Worm (Caenorhabditis elegans) whole organism, L3 larva: ENCODE measurements around the gene sprr-3.
A peak's percentile ranks its signal among the peaks of the same experiment; 100 is the strongest.

Experiments
- R02D3.7 ChIP-seq: fragments of 150-350 bp; optimal IDR thresholded peaks from 2 replicates; lab custom pipeline; 2014; ENCODE audit warnings: missing biosample characterization, missing genetic modification characterization
- ZK546.5 ChIP-seq: sonication (generic microtip); optimal IDR thresholded peaks from 2 replicates; lab custom pipeline; 2017; ENCODE audit warnings: missing biosample characterization, missing genetic modification characterization
- ama-1 ChIP-seq: fragments of 150-350 bp; optimal IDR thresholded peaks from 2 replicates; lab custom pipeline; 2018
- ceh-28 ChIP-seq: fragments of 150-350 bp; optimal IDR thresholded peaks from 2 replicates; lab custom pipeline; 2014; ENCODE audit warnings: missing biosample characterization, missing genetic modification reagents, missing genetic modification characterization
- ceh-82 ChIP-seq: fragments of 150-350 bp; optimal IDR thresholded peaks from 2 replicates; lab custom pipeline; 2014; ENCODE audit warnings: missing biosample characterization, missing genetic modification characterization
- elt-2 ChIP-seq: sonication (generic microtip); optimal IDR thresholded peaks from 2 replicates; lab custom pipeline; 2016; ENCODE audit warnings: missing genetic modification reagents, mild to moderate bottlenecking, missing genetic modification characterization, missing compliant biosample characterization
- elt-3 ChIP-seq, 3 experiments: fragments of 150-350 bp in 1 of 3; sonication (generic microtip) in 2 of 3; optimal IDR thresholded peaks; 2 replicates in 2 of 3; 4 replicates in 1 of 3; lab custom pipeline; 2014 to 2017; ENCODE audit warnings: missing biosample characterization in 3 of 3, missing genetic modification characterization in 3 of 3
- eor-1 ChIP-seq, 2 experiments: fragments of 150-350 bp; optimal IDR thresholded peaks; 2 replicates each; lab custom pipeline; 2014 to 2018; ENCODE audit warnings: missing biosample characterization in 2 of 2, missing genetic modification characterization in 2 of 2
- fkh-10 ChIP-seq: sonication (generic microtip); optimal IDR thresholded peaks from 2 replicates; lab custom pipeline; 2017; ENCODE audit warnings: missing biosample characterization, missing genetic modification reagents, missing genetic modification characterization
- fkh-2 ChIP-seq: fragments of 150-350 bp; optimal IDR thresholded peaks from 2 replicates; lab custom pipeline; 2014; ENCODE audit warnings: missing biosample characterization, missing genetic modification reagents, missing genetic modification characterization
- fos-1 ChIP-seq: fragments of 150-350 bp; optimal IDR thresholded peaks from 2 replicates; lab custom pipeline; 2014; ENCODE audit warnings: missing biosample characterization, missing genetic modification characterization
- hmg-11 ChIP-seq: sonication (generic microtip); optimal IDR thresholded peaks from 2 replicates; lab custom pipeline; 2016; ENCODE audit warnings: missing genetic modification characterization, missing compliant biosample characterization
- lin-39 ChIP-seq: fragments of 150-350 bp; optimal IDR thresholded peaks from 2 replicates; lab custom pipeline; 2018; ENCODE audit warnings: missing biosample characterization, missing genetic modification reagents, missing genetic modification characterization
- lsy-12 ChIP-seq: sonication (generic microtip); optimal IDR thresholded peaks from 2 replicates; lab custom pipeline; 2016; ENCODE audit warnings: mild to moderate bottlenecking, missing genetic modification characterization, missing compliant biosample characterization
- mml-1 ChIP-seq: fragments of 150-350 bp; sonication (generic microtip); optimal IDR thresholded peaks from 3 replicates; lab custom pipeline; 2014; ENCODE audit warnings: missing biosample characterization, missing genetic modification characterization
- nfya-1 ChIP-seq: sonication (generic microtip); optimal IDR thresholded peaks from 2 replicates; lab custom pipeline; 2017; ENCODE audit warnings: missing genetic modification characterization, mild to moderate bottlenecking, missing compliant biosample characterization, antibody characterized with exemption, moderate library complexity; ENCODE audit not compliant: insufficient read depth
- nhr-12 ChIP-seq: fragments of 150-350 bp; optimal IDR thresholded peaks from 2 replicates; lab custom pipeline; 2014; ENCODE audit warnings: missing biosample characterization, missing genetic modification characterization
- nhr-23 ChIP-seq: fragments of 150-350 bp; optimal IDR thresholded peaks from 2 replicates; lab custom pipeline; 2014; ENCODE audit warnings: missing biosample characterization, missing genetic modification reagents, missing genetic modification characterization
- nhr-25 ChIP-seq: sonication (generic microtip); optimal IDR thresholded peaks from 2 replicates; lab custom pipeline; 2017; ENCODE audit warnings: missing biosample characterization, missing genetic modification characterization
- nhr-43 ChIP-seq: sonication (generic microtip); optimal IDR thresholded peaks from 2 replicates; lab custom pipeline; 2016; ENCODE audit warnings: mild to moderate bottlenecking, missing genetic modification characterization, missing compliant biosample characterization; ENCODE audit not compliant: poor library complexity, severe bottlenecking
- nhr-67 ChIP-seq: fragments of 150-350 bp; optimal IDR thresholded peaks from 2 replicates; lab custom pipeline; 2014; ENCODE audit warnings: missing biosample characterization, missing genetic modification characterization
- nhr-77 ChIP-seq: fragments of 150-350 bp; optimal IDR thresholded peaks from 2 replicates; lab custom pipeline; 2014; ENCODE audit warnings: missing biosample characterization, missing genetic modification characterization
- pha-4 ChIP-seq: fragments of 150-350 bp; optimal IDR thresholded peaks from 2 replicates; lab custom pipeline; 2014; ENCODE audit warnings: missing biosample characterization, missing genetic modification reagents, missing genetic modification characterization
- pqm-1 ChIP-seq: fragments of 150-350 bp; optimal IDR thresholded peaks from 2 replicates; lab custom pipeline; 2017; ENCODE audit warnings: missing biosample characterization, missing genetic modification characterization, inconsistent platforms
- sea-2 ChIP-seq: fragments of 150-350 bp; sonication (generic microtip); optimal IDR thresholded peaks from 4 replicates; lab custom pipeline; 2014; ENCODE audit warnings: missing biosample characterization, missing genetic modification reagents, missing genetic modification characterization
- skn-1 ChIP-seq: fragments of 150-350 bp; optimal IDR thresholded peaks from 2 replicates; lab custom pipeline; 2014; ENCODE audit warnings: missing biosample characterization, missing genetic modification characterization
- unc-62 ChIP-seq: fragments of 150-350 bp; sonication (generic microtip); optimal IDR thresholded peaks from 4 replicates; lab custom pipeline; 2014; ENCODE audit warnings: missing biosample characterization, missing genetic modification reagents, missing genetic modification characterization
- zag-1 ChIP-seq: fragments of 150-350 bp; optimal IDR thresholded peaks from 2 replicates; lab custom pipeline; 2014; ENCODE audit warnings: missing biosample characterization, missing genetic modification characterization
- ztf-4 ChIP-seq: fragments of 150-350 bp; optimal IDR thresholded peaks from 2 replicates; lab custom pipeline; 2014; ENCODE audit warnings: missing biosample characterization, missing genetic modification characterization

sprr-3 gene

ce11 chrIV:2526836-2527235 is 15.3 kb upstream of the sprr-3 start:
- TF ChIP-seq ceh-28 (tag; lab: Kevin White, UChicago), result peak; percentile 85
- TF ChIP-seq elt-2, result no peak
- no peak for TF ChIP-seq ztf-4

- peak; percentile 90 for TF ChIP-seq ceh-28 (tag; lab: Kevin White, UChicago)
These were observed 13.4 kb upstream of the sprr-3 start for ce11 chrIV:2528741-2529140.

ce11 chrIV:2529281-2529680 is 12.8 kb upstream of the sprr-3 start:
- TF ChIP-seq ceh-28 (tag; lab: Kevin White, UChicago) (peak; percentile 93), ama-1 (lab: Kevin White, UChicago) (no peak), nhr-23 (no peak)
- TF ChIP-seq, all 47 proteins: peak for 1

- peak; percentile 86 for TF ChIP-seq ceh-28 (tag; lab: Kevin White, UChicago)
- no peak for TF ChIP-seq ceh-82 (tag; lab: Kevin White, UChicago)
These were observed 11.8 kb upstream of the sprr-3 start for ce11 chrIV:2530285-2530684.

- no peak for TF ChIP-seq ZK546.5 (tag; lab: Kevin White, UChicago)
- no peak for TF ChIP-seq mml-1 (tag; lab: Kevin White, UChicago)
- TF ChIP-seq nhr-43 (tag; lab: Kevin White, UChicago), result no peak
- TF ChIP-seq nhr-77 (tag; lab: Kevin White, UChicago), result no peak
- TF ChIP-seq ceh-82 (tag; lab: Kevin White, UChicago), result no peak
- no peak for TF ChIP-seq skn-1 (tag; lab: Kevin White, UChicago)
- no peak for TF ChIP-seq fkh-10 (GFP tag; lab: Kevin White, UChicago)
- no peak for TF ChIP-seq fos-1
- TF ChIP-seq elt-2, result no peak
- no peak for TF ChIP-seq lin-39 (tag; lab: Kevin White, UChicago)
- no peak for TF ChIP-seq eor-1 (tag; optimal IDR thresholded peaks at IDR 0.05; lab: Kevin White, UChicago)
These were observed 4.4 kb upstream of the sprr-3 start for ce11 chrIV:2537741-2538140.

ce11 chrIV:2548766-2549165 is 6.7 kb downstream of the sprr-3 start:
- no peak for TF ChIP-seq unc-62 (GFP tag; lab: Kevin White, UChicago)
- peak; percentile 96 for TF ChIP-seq ceh-28 (tag; lab: Kevin White, UChicago)

- no peak for TF ChIP-seq zag-1 (tag; lab: Kevin White, UChicago)
- no peak for TF ChIP-seq elt-3 (tag; optimal IDR thresholded peaks at IDR 0.05; lab: Kevin White, UChicago)
- peak; percentile 86 for TF ChIP-seq ceh-28 (tag; lab: Kevin White, UChicago)
- TF ChIP-seq, all 47 proteins: peak for 1
These were observed 7.4 kb downstream of the sprr-3 start for ce11 chrIV:2549542-2549941.

- TF ChIP-seq elt-2, result no peak
- no peak for TF ChIP-seq fkh-2 (tag; lab: Kevin White, UChicago)
- no peak for TF ChIP-seq nhr-12
- no peak for TF ChIP-seq hmg-11 (tag; lab: Kevin White, UChicago)
- TF ChIP-seq pha-4 (tag; lab: Kevin White, UChicago), result no peak
- TF ChIP-seq ceh-28 (tag; lab: Kevin White, UChicago), result peak; percentile 82
- no peak for TF ChIP-seq zag-1 (tag; lab: Kevin White, UChicago)
These were observed 9.3 kb downstream of the sprr-3 start, which contains the start of gene Y69A2AR.23 for ce11 chrIV:2551418-2551817. Gene Y69A2AR.23, minus strand, starts transcription at chrIV:2551684.

ce11 chrIV:2551838-2552237 is 9.7 kb downstream of the sprr-3 start:
- TF ChIP-seq nhr-67 (tag; lab: Kevin White, UChicago) (no peak), nhr-25 (tag; lab: Kevin White, UChicago) (no peak), skn-1 (tag; lab: Kevin White, UChicago) (no peak), ceh-28 (tag; lab: Kevin White, UChicago) (no peak), nfya-1 (tag; lab: Kevin White, UChicago) (no peak), zag-1 (tag; lab: Kevin White, UChicago) (no peak), nhr-43 (tag; lab: Kevin White, UChicago) (no peak), pqm-1 (tag; lab: Kevin White, UChicago) (no peak), R02D3.7 (tag; lab: Kevin White, UChicago) (no peak), lsy-12 (tag; lab: Kevin White, UChicago) (no peak), sea-2 (GFP tag; lab: Kevin White, UChicago) (no peak)
- TF ChIP-seq, all 47 proteins: peak for 0
